Worm (Caenorhabditis elegans): Measurements from ENCODE around the gene col-19.

col-19 gene

ce11 chrX:421407-421784, at the start of gene col-19:
Gene col-19 (plus strand): TSS chrX:421707.
- TF ChIP-seq mel-28 (tag; optimal IDR thresholded peaks at IDR 0.05; ENCODE audit: borderline replicate concordance) (no peak), aptf-3 (GFP tag; IDR thresholded peaks at IDR 0.05) (no peak)

DNA sequence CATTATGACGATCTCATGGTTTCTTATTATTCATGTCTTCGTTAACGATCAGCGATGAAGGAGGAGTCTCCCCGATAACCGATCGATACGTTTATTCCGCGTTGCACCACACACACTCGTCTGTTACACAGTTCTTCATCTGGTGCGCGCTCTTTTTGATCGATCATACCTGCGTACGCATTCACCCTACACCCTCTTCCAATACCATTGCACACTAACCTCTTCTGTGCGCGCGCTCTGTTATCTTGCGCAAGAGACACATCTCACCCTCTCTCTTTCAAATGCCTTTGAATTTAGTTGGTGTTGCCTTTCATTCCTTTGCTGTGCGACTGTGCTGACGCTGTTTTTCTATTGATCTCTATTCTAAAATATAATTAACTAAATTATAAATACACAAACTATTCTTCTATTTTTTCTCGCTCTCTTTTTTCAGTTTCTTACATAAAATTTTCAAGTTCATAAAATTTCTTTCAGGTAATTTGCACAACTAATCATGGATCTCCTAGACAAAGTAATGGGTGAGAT, 49.7 kb upstream of the col-19 start, which contains the start of gene nrde-3:
Gene nrde-3, plus strand, starts transcription at position 475 of the 525 bp plus-strand sequence.
- TF ChIP-seq attf-3 (GFP tag; conservative IDR thresholded peaks at IDR 0.05) = no peak
- no peak for TF ChIP-seq mes-4 (tag; optimal IDR thresholded peaks at IDR 0.05)

- no peak for TF ChIP-seq F52B5.7 (tag; optimal IDR thresholded peaks at IDR 0.05)
- TF ChIP-seq Y53F4B.3 (GFP tag; IDR thresholded peaks at IDR 0.05) = no peak
- TF ChIP-seq chd-7 (tag; optimal IDR thresholded peaks at IDR 0.05) = no peak
- TF ChIP-seq ceh-58 (GFP tag; IDR thresholded peaks at IDR 0.05) = no peak
- TF ChIP-seq attf-5 (GFP tag; optimal IDR thresholded peaks at IDR 0.05) = no peak
- TF ChIP-seq lir-1 (GFP tag; conservative IDR thresholded peaks at IDR 0.05) = no peak
- TF ChIP-seq cebp-2 (GFP tag; IDR thresholded peaks at IDR 0.05) = no peak
- no peak for TF ChIP-seq cebp-1 (GFP tag; IDR thresholded peaks at IDR 0.05)
- TF ChIP-seq cebp-1 (tag; optimal IDR thresholded peaks at IDR 0.05) = no peak
- TF ChIP-seq ekl-4 (GFP tag; IDR thresholded peaks at IDR 0.05) = no peak
These were observed 41.0 kb upstream of the col-19 start, which contains the start of gene R04A9.3 for ce11 chrX:380505-380904. Gene R04A9.3 (minus strand): TSS chrX:380605.

ce11 chrX:381029-381428, 40.5 kb upstream of the col-19 start:
- TF ChIP-seq ztf-18 (tag; optimal IDR thresholded peaks at IDR 0.05) (no peak), F37B4.10 (GFP tag; IDR thresholded peaks at IDR 0.05) (no peak), snpc-1.3 (tag; optimal IDR thresholded peaks at IDR 0.05; ENCODE audit: insufficient read depth) (no peak), ccch-3 (GFP tag; optimal IDR thresholded peaks at IDR 0.05) (no peak), mcd-1 (GFP tag; IDR thresholded peaks at IDR 0.05) (0 out of 2 replicates have a peak, but pooled peaks have one; percentile 7), ceh-40 (GFP tag; IDR thresholded peaks at IDR 0.05) (no peak), hmg-1.2 (GFP tag; IDR thresholded peaks at IDR 0.05) (peak; percentile 53; the same call in 1 of the 2 replicates), B0035.1 (tag; optimal IDR thresholded peaks at IDR 0.05) (no peak), lin-40 (tag; optimal IDR thresholded peaks at IDR 0.05) (peak; percentile 26), bed-1 (GFP tag; IDR thresholded peaks at IDR 0.05) (no peak), xnd-1 (tag; optimal IDR thresholded peaks at IDR 0.05) (no peak), tbp1 (GFP tag; optimal IDR thresholded peaks at IDR 0.05) (no peak), dox-1 (GFP tag; IDR thresholded peaks at IDR 0.05) (0 out of 2 replicates have a peak, but pooled peaks have one; percentile 22), athp-1 (tag; optimal IDR thresholded peaks at IDR 0.05) (no peak), nhr-80 (tag; optimal IDR thresholded peaks at IDR 0.05) (peak; percentile 16), egl-18 (GFP tag; IDR thresholded peaks at IDR 0.05) (no peak), C06A6.2 (GFP tag; conservative IDR thresholded peaks at IDR 0.05) (no peak), attf-5 (GFP tag; optimal IDR thresholded peaks at IDR 0.05) (peak; percentile 45), let-607 (tag; optimal IDR thresholded peaks at IDR 0.05) (peak; percentile 57 to 62), lin-35 (GFP tag; optimal IDR thresholded peaks at IDR 0.05) (no peak), chd-7 (tag; optimal IDR thresholded peaks at IDR 0.05) (no peak)

DNA sequence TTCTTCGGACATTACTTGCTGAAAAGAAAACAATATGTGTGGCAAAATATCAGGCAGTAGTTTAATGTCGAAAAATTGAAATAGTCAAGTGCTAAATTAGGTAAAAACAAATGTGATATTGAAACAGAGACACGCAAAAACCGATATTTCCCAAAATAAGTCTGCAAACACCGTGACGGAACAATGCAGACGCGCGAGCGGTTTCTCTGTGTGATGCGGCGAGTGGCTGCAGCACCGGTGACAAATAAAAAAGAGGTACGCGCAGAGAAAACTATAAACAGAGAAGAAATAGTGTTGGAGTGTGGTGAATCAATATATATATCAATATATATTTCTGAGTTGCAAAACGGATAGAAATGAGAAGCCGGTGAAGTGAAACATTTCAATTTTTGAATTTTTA, 38.8 kb upstream of the col-19 start, which contains the start of gene ife-2:
Gene ife-2, minus strand, starts transcription at position 18 of the 400 bp plus-strand sequence.
- TF ChIP-seq dox-1 (GFP tag; IDR thresholded peaks at IDR 0.05) = peak; percentile 50; the same call in 1 of the 2 replicates
- TF ChIP-seq B0035.1 (tag; optimal IDR thresholded peaks at IDR 0.05) = no peak
- no peak for TF ChIP-seq snpc-4 (GFP tag; optimal IDR thresholded peaks at IDR 0.05)
- TF ChIP-seq snpc-4 (tag; optimal IDR thresholded peaks at IDR 0.05) = peak in 2 of 4 experiments; percentile 20 to 55
- no peak for TF ChIP-seq ceh-100 (GFP tag; IDR thresholded peaks at IDR 0.05)
- TF ChIP-seq F37B4.10 (GFP tag; IDR thresholded peaks at IDR 0.05) = no peak
- TF ChIP-seq K12H6.12 (tag; optimal IDR thresholded peaks at IDR 0.05) = peak; percentile 14
- TF ChIP-seq Y67H2A.10 (GFP tag; conservative IDR thresholded peaks at IDR 0.05) = no peak
- no peak for TF ChIP-seq aptf-2 (GFP tag; conservative IDR thresholded peaks at IDR 0.05)
- TF ChIP-seq mcd-1 (GFP tag; IDR thresholded peaks at IDR 0.05) = peak; percentile 47; the same call in 1 of the 2 replicates
- no peak for TF ChIP-seq lin-26 (GFP tag; IDR thresholded peaks at IDR 0.05)
- no peak for TF ChIP-seq fkh-3 (tag; optimal IDR thresholded peaks at IDR 0.05)
- peak; percentile 11 for TF ChIP-seq F23B12.7 (tag; optimal IDR thresholded peaks at IDR 0.05; ENCODE audit: insufficient read depth)
